Worm (Caenorhabditis elegans) whole organism, L3 larva: ENCODE data around the gene nlp-36.
A peak's percentile ranks its signal among the peaks of the same experiment; 100 is the strongest.

ENCODE experiments used
- R02D3.7 ChIP-seq: fragments of 150-350 bp; optimal IDR thresholded peaks from 2 replicates; lab custom pipeline; 2014; ENCODE audit warnings: missing biosample characterization, missing genetic modification characterization
- ZK546.5 ChIP-seq: sonication (generic microtip); optimal IDR thresholded peaks from 2 replicates; lab custom pipeline; 2017; ENCODE audit warnings: missing biosample characterization, missing genetic modification characterization
- aly-2 ChIP-seq: fragments of 150-350 bp; optimal IDR thresholded peaks from 2 replicates; lab custom pipeline; 2014; ENCODE audit warnings: missing biosample characterization, missing genetic modification characterization
- ama-1 ChIP-seq: fragments of 150-350 bp; optimal IDR thresholded peaks from 2 replicates; lab custom pipeline; 2018
- ceh-16 ChIP-seq: sonication (generic microtip); optimal IDR thresholded peaks from 2 replicates; lab custom pipeline; 2017; ENCODE audit warnings: missing biosample characterization, missing genetic modification characterization
- ceh-28 ChIP-seq: fragments of 150-350 bp; optimal IDR thresholded peaks from 2 replicates; lab custom pipeline; 2014; ENCODE audit warnings: missing biosample characterization, missing genetic modification reagents, missing genetic modification characterization
- ceh-82 ChIP-seq: fragments of 150-350 bp; optimal IDR thresholded peaks from 2 replicates; lab custom pipeline; 2014; ENCODE audit warnings: missing biosample characterization, missing genetic modification characterization
- ceh-9 ChIP-seq: sonication (generic microtip); optimal IDR thresholded peaks from 2 replicates; lab custom pipeline; 2018; ENCODE audit warnings: missing biosample characterization, missing genetic modification characterization
- daf-12 ChIP-seq: fragments of 150-350 bp; optimal IDR thresholded peaks from 2 replicates; lab custom pipeline; 2014; ENCODE audit warnings: missing biosample characterization, missing genetic modification reagents, missing genetic modification characterization
- egl-27 ChIP-seq: sonication (generic microtip); optimal IDR thresholded peaks from 4 replicates; lab custom pipeline; 2017; ENCODE audit warnings: missing biosample characterization, missing genetic modification reagents, missing genetic modification characterization
- egl-5 ChIP-seq: fragments of 150-350 bp; optimal IDR thresholded peaks from 2 replicates; lab custom pipeline; 2017; ENCODE audit warnings: missing biosample characterization, missing genetic modification reagents, missing genetic modification characterization, inconsistent platforms
- elt-1 ChIP-seq: fragments of 150-350 bp; optimal IDR thresholded peaks from 2 replicates; lab custom pipeline; 2014; ENCODE audit warnings: missing biosample characterization, missing genetic modification characterization
- elt-2 ChIP-seq: sonication (generic microtip); optimal IDR thresholded peaks from 2 replicates; lab custom pipeline; 2016; ENCODE audit warnings: missing genetic modification reagents, mild to moderate bottlenecking, missing genetic modification characterization, missing compliant biosample characterization
- elt-3 ChIP-seq, 3 experiments: fragments of 150-350 bp in 1 of 3; sonication (generic microtip) in 2 of 3; optimal IDR thresholded peaks; 2 replicates in 2 of 3; 4 replicates in 1 of 3; lab custom pipeline; 2014 to 2017; ENCODE audit warnings: missing biosample characterization in 3 of 3, missing genetic modification characterization in 3 of 3
- eor-1 ChIP-seq, 2 experiments: fragments of 150-350 bp; optimal IDR thresholded peaks; 2 replicates each; lab custom pipeline; 2014 to 2018; ENCODE audit warnings: missing biosample characterization in 2 of 2, missing genetic modification characterization in 2 of 2
- fkh-10 ChIP-seq: sonication (generic microtip); optimal IDR thresholded peaks from 2 replicates; lab custom pipeline; 2017; ENCODE audit warnings: missing biosample characterization, missing genetic modification reagents, missing genetic modification characterization
- fkh-2 ChIP-seq: fragments of 150-350 bp; optimal IDR thresholded peaks from 2 replicates; lab custom pipeline; 2014; ENCODE audit warnings: missing biosample characterization, missing genetic modification reagents, missing genetic modification characterization
- fos-1 ChIP-seq: fragments of 150-350 bp; optimal IDR thresholded peaks from 2 replicates; lab custom pipeline; 2014; ENCODE audit warnings: missing biosample characterization, missing genetic modification characterization
- hmg-11 ChIP-seq: sonication (generic microtip); optimal IDR thresholded peaks from 2 replicates; lab custom pipeline; 2016; ENCODE audit warnings: missing genetic modification characterization, missing compliant biosample characterization
- jun-1 ChIP-seq: fragments of 150-350 bp; optimal IDR thresholded peaks from 2 replicates; lab custom pipeline; 2014; ENCODE audit warnings: missing biosample characterization, missing genetic modification reagents, missing genetic modification characterization
- lin-15B ChIP-seq: fragments of 150-350 bp; optimal IDR thresholded peaks from 2 replicates; lab custom pipeline; 2014; ENCODE audit warnings: missing biosample characterization, missing genetic modification characterization
- lin-39 ChIP-seq: fragments of 150-350 bp; optimal IDR thresholded peaks from 2 replicates; lab custom pipeline; 2018; ENCODE audit warnings: missing biosample characterization, missing genetic modification reagents, missing genetic modification characterization
- lsy-12 ChIP-seq: sonication (generic microtip); optimal IDR thresholded peaks from 2 replicates; lab custom pipeline; 2016; ENCODE audit warnings: mild to moderate bottlenecking, missing genetic modification characterization, missing compliant biosample characterization
- mdl-1 ChIP-seq: fragments of 150-350 bp; optimal IDR thresholded peaks from 2 replicates; lab custom pipeline; 2014; ENCODE audit warnings: missing biosample characterization, missing genetic modification characterization
- mml-1 ChIP-seq: fragments of 150-350 bp; sonication (generic microtip); optimal IDR thresholded peaks from 3 replicates; lab custom pipeline; 2014; ENCODE audit warnings: missing biosample characterization, missing genetic modification characterization
- nfya-1 ChIP-seq: sonication (generic microtip); optimal IDR thresholded peaks from 2 replicates; lab custom pipeline; 2017; ENCODE audit warnings: missing genetic modification characterization, mild to moderate bottlenecking, missing compliant biosample characterization, antibody characterized with exemption, moderate library complexity; ENCODE audit not compliant: insufficient read depth
- nhr-11 ChIP-seq: fragments of 150-350 bp; optimal IDR thresholded peaks from 2 replicates; lab custom pipeline; 2014; ENCODE audit warnings: missing biosample characterization, missing genetic modification characterization
- nhr-12 ChIP-seq: fragments of 150-350 bp; optimal IDR thresholded peaks from 2 replicates; lab custom pipeline; 2014; ENCODE audit warnings: missing biosample characterization, missing genetic modification characterization
- nhr-23 ChIP-seq: fragments of 150-350 bp; optimal IDR thresholded peaks from 2 replicates; lab custom pipeline; 2014; ENCODE audit warnings: missing biosample characterization, missing genetic modification reagents, missing genetic modification characterization
- nhr-237 ChIP-seq: fragments of 150-350 bp; optimal IDR thresholded peaks from 2 replicates; lab custom pipeline; 2014; ENCODE audit warnings: missing biosample characterization, missing genetic modification characterization
- nhr-25 ChIP-seq: sonication (generic microtip); optimal IDR thresholded peaks from 2 replicates; lab custom pipeline; 2017; ENCODE audit warnings: missing biosample characterization, missing genetic modification characterization
- nhr-28 ChIP-seq: fragments of 150-350 bp; optimal IDR thresholded peaks from 2 replicates; lab custom pipeline; 2014; ENCODE audit warnings: missing biosample characterization, missing genetic modification characterization
- nhr-43 ChIP-seq: sonication (generic microtip); optimal IDR thresholded peaks from 2 replicates; lab custom pipeline; 2016; ENCODE audit warnings: mild to moderate bottlenecking, missing genetic modification characterization, missing compliant biosample characterization; ENCODE audit not compliant: poor library complexity, severe bottlenecking
- nhr-67 ChIP-seq: fragments of 150-350 bp; optimal IDR thresholded peaks from 2 replicates; lab custom pipeline; 2014; ENCODE audit warnings: missing biosample characterization, missing genetic modification characterization
- nhr-76 ChIP-seq: fragments of 150-350 bp; sonication (generic microtip); optimal IDR thresholded peaks from 5 replicates; lab custom pipeline; 2014; ENCODE audit warnings: missing biosample characterization, missing genetic modification characterization
- nhr-77 ChIP-seq: fragments of 150-350 bp; optimal IDR thresholded peaks from 2 replicates; lab custom pipeline; 2014; ENCODE audit warnings: missing biosample characterization, missing genetic modification characterization
- pha-4 ChIP-seq: fragments of 150-350 bp; optimal IDR thresholded peaks from 2 replicates; lab custom pipeline; 2014; ENCODE audit warnings: missing biosample characterization, missing genetic modification reagents, missing genetic modification characterization
- pqm-1 ChIP-seq: fragments of 150-350 bp; optimal IDR thresholded peaks from 2 replicates; lab custom pipeline; 2017; ENCODE audit warnings: missing biosample characterization, missing genetic modification characterization, inconsistent platforms
- sea-2 ChIP-seq: fragments of 150-350 bp; sonication (generic microtip); optimal IDR thresholded peaks from 4 replicates; lab custom pipeline; 2014; ENCODE audit warnings: missing biosample characterization, missing genetic modification reagents, missing genetic modification characterization
- skn-1 ChIP-seq: fragments of 150-350 bp; optimal IDR thresholded peaks from 2 replicates; lab custom pipeline; 2014; ENCODE audit warnings: missing biosample characterization, missing genetic modification characterization
- snpc-4 ChIP-seq: fragments of 150-350 bp; optimal IDR thresholded peaks from 2 replicates; lab custom pipeline; 2014; ENCODE audit warnings: missing biosample characterization, missing genetic modification characterization
- tbx-2 ChIP-seq: sonication (generic microtip); optimal IDR thresholded peaks from 2 replicates; lab custom pipeline; 2016; ENCODE audit warnings: mild to moderate bottlenecking, missing genetic modification characterization, missing compliant biosample characterization
- unc-39 ChIP-seq: sonication (generic microtip); optimal IDR thresholded peaks from 4 replicates; lab custom pipeline; 2017; ENCODE audit warnings: missing biosample characterization, missing genetic modification characterization
- unc-62 ChIP-seq: fragments of 150-350 bp; sonication (generic microtip); optimal IDR thresholded peaks from 4 replicates; lab custom pipeline; 2014; ENCODE audit warnings: missing biosample characterization, missing genetic modification reagents, missing genetic modification characterization
- zag-1 ChIP-seq: fragments of 150-350 bp; optimal IDR thresholded peaks from 2 replicates; lab custom pipeline; 2014; ENCODE audit warnings: missing biosample characterization, missing genetic modification characterization
- ztf-11 ChIP-seq: fragments of 150-350 bp; optimal IDR thresholded peaks from 2 replicates; lab custom pipeline; 2014; ENCODE audit warnings: missing biosample characterization, missing genetic modification characterization
- ztf-4 ChIP-seq: fragments of 150-350 bp; optimal IDR thresholded peaks from 2 replicates; lab custom pipeline; 2014; ENCODE audit warnings: missing biosample characterization, missing genetic modification characterization

The nlp-36 gene

ce11 chrIII:9516148-9516547 lies 27.6 kb downstream of the nlp-36 start, which contains the start of gene F55H2.7:
F55H2.7 (minus strand) TSS chrIII:9516248.
- TF ChIP-seq ceh-28 (tag; lab: Kevin White, UChicago): no peak
- TF ChIP-seq fkh-2: no peak
- TF ChIP-seq aly-2 (tag; lab: Kevin White, UChicago): no peak
- TF ChIP-seq nhr-43 (tag; lab: Kevin White, UChicago): no peak
- TF ChIP-seq nhr-237 (tag; lab: Kevin White, UChicago): no peak
- no peak for TF ChIP-seq nhr-28 (tag; lab: Kevin White, UChicago)
- TF ChIP-seq nhr-67: no peak
- TF ChIP-seq lin-15B (tag; lab: Kevin White, UChicago): no peak
- no peak for TF ChIP-seq fkh-10
- TF ChIP-seq pha-4 (tag; lab: Kevin White, UChicago): no peak
- no peak for TF ChIP-seq skn-1 (tag; lab: Kevin White, UChicago)
- no peak for TF ChIP-seq hmg-11 (tag; lab: Kevin White, UChicago)
- no peak for TF ChIP-seq mdl-1
- TF ChIP-seq fos-1 (tag; lab: Kevin White, UChicago): no peak

ce11 chrIII:9521410-9522090 lies 33.0 kb downstream of the nlp-36 start, which contains the start of the genes clu-1 and prp-40:
clu-1 (minus strand) TSS chrIII:9521460.
prp-40 (plus strand) TSS chrIII:9522075.
- TF ChIP-seq nhr-77 (tag; lab: Kevin White, UChicago) (no peak), aly-2 (tag; lab: Kevin White, UChicago) (no peak), elt-3 (tag; optimal IDR thresholded peaks at IDR 0.05; lab: Kevin White, UChicago) (no peak), ceh-82 (peak; percentile 57), lsy-12 (tag; lab: Kevin White, UChicago) (peak; percentile 80), zag-1 (tag; lab: Kevin White, UChicago) (peak; percentile 35), egl-27 (tag; lab: Kevin White, UChicago) (peak; percentile 71), fos-1 (tag; lab: Kevin White, UChicago) (no peak), elt-1 (peak; percentile 36), nhr-25 (tag; lab: Kevin White, UChicago) (peak; percentile 92), snpc-4 (tag; lab: Kevin White, UChicago) (peak; percentile 90), nfya-1 (peak; percentile 91), R02D3.7 (tag; lab: Kevin White, UChicago) (peak; percentile 77), nhr-23 (tag; lab: Kevin White, UChicago) (peak; percentile 93), jun-1 (tag; lab: Kevin White, UChicago) (peak; percentile 80), nhr-43 (tag; lab: Kevin White, UChicago) (peak; percentile 75), eor-1 (tag; optimal IDR thresholded peaks at IDR 0.05; lab: Kevin White, UChicago) (no peak), ztf-4 (tag; lab: Kevin White, UChicago) (peak; percentile 50), skn-1 (tag; lab: Kevin White, UChicago) (peak; percentile 56), nhr-237 (tag; lab: Kevin White, UChicago) (no peak), nhr-76 (no peak), nhr-11 (tag; lab: Kevin White, UChicago) (peak; percentile 63), lin-39 (tag; lab: Kevin White, UChicago) (peak; percentile 90), fkh-10 (peak; percentile 69), nhr-12 (no peak), nhr-67 (no peak), tbx-2 (tag; lab: Kevin White, UChicago) (peak; percentile 62), ZK546.5 (no peak), hmg-11 (tag; lab: Kevin White, UChicago) (peak; percentile 83), pqm-1 (tag; lab: Kevin White, UChicago) (peak; percentile 74), egl-5 (tag; lab: Kevin White, UChicago) (peak; percentile 72), ztf-11 (tag; lab: Kevin White, UChicago) (no peak), elt-2 (peak; percentile 69), lin-15B (tag; lab: Kevin White, UChicago) (peak; percentile 98), nhr-28 (tag; lab: Kevin White, UChicago) (no peak), ceh-28 (tag; lab: Kevin White, UChicago) (peak; percentile 76), fkh-2 (no peak), unc-62 (GFP tag; lab: Kevin White, UChicago) (no peak), mdl-1 (no peak), mml-1 (tag; lab: Kevin White, UChicago) (no peak), daf-12 (tag; lab: Kevin White, UChicago) (no peak), pha-4 (tag; lab: Kevin White, UChicago) (peak; percentile 93), sea-2 (GFP tag; lab: Kevin White, UChicago) (no peak), unc-39 (tag; lab: Kevin White, UChicago) (no peak), ceh-9 (no peak), ceh-16 (tag; lab: Kevin White, UChicago) (no peak), ama-1 (lab: Kevin White, UChicago) (no peak)
